Fruit fly (Drosophila melanogaster) whole organism, wandering third instar larva: ENCODE results near the gene spz3.

Experiments
- GATAd ChIP-seq: sonication (Bioruptor generic); optimal IDR thresholded peaks from 2 replicates; lab custom pipeline; 2016; ENCODE audit warnings: missing biosample characterization, missing genetic modification characterization
- Hnf4 ChIP-seq: fragments of 200-800 bp; sonication (Bioruptor generic); optimal IDR thresholded peaks from 2 replicates; lab custom pipeline; 2016; ENCODE audit warnings: missing biosample characterization, mild to moderate bottlenecking, missing genetic modification characterization
- Hr78 ChIP-seq: fragments of >200 bp; optimal IDR thresholded peaks from 2 replicates; lab custom pipeline; 2017; ENCODE audit warnings: missing biosample characterization, missing genetic modification characterization
- OdsH ChIP-seq: fragments of 200-800 bp; sonication (Bioruptor generic); optimal IDR thresholded peaks from 2 replicates; lab custom pipeline; 2016; ENCODE audit warnings: missing biosample characterization, mild to moderate bottlenecking, missing genetic modification characterization
- brk ChIP-seq: fragments of 200-800 bp; sonication (Bioruptor generic); optimal IDR thresholded peaks from 2 replicates; lab custom pipeline; 2016; ENCODE audit warnings: missing biosample characterization, mild to moderate bottlenecking, missing genetic modification characterization
- dl ChIP-seq, 2 experiments: fragments of 175-275, 200-275 bp in 1 of 2; fragments of 200-275 bp in 1 of 2; sonication (Bioruptor generic); optimal IDR thresholded peaks; lab custom pipeline; 2018; ENCODE audit warnings: mild to moderate bottlenecking in 2 of 2, missing biosample characterization in 2 of 2, missing genetic modification characterization in 2 of 2, moderate library complexity in 2 of 2; ENCODE audit not compliant: partially characterized antibody in 2 of 2, insufficient read depth in 1 of 2
- dsf ChIP-seq: sonication (Bioruptor generic); optimal IDR thresholded peaks from 2 replicates; lab custom pipeline; 2016; ENCODE audit warnings: missing biosample characterization, missing genetic modification characterization, borderline replicate concordance
- foxo ChIP-seq, 2 experiments: fragments of 200-800 bp; sonication (Bioruptor generic); optimal IDR thresholded peaks; 2 replicates in 1 of 2; 3 replicates in 1 of 2; lab custom pipeline; 2016 to 2017; ENCODE audit warnings: missing biosample characterization in 2 of 2, missing genetic modification characterization in 2 of 2
- fru ChIP-seq: fragments of 200-800 bp; sonication (Bioruptor generic); optimal IDR thresholded peaks from 3 replicates; lab custom pipeline; 2016; ENCODE audit warnings: missing biosample characterization, mild to moderate bottlenecking, missing genetic modification characterization
- h ChIP-seq: fragments of 200-800 bp; sonication (Bioruptor generic); optimal IDR thresholded peaks from 3 replicates; lab custom pipeline; 2016; ENCODE audit warnings: missing biosample characterization, mild to moderate bottlenecking, missing genetic modification characterization
- lola ChIP-seq: fragments of >200 bp; optimal IDR thresholded peaks from 2 replicates; lab custom pipeline; 2017; ENCODE audit warnings: missing biosample characterization, missing genetic modification characterization
- pan ChIP-seq: fragments of >200 bp; optimal IDR thresholded peaks from 2 replicates; lab custom pipeline; 2017
- psq ChIP-seq: fragments of 200-800 bp; sonication (Bioruptor generic); optimal IDR thresholded peaks from 3 replicates; lab custom pipeline; 2017; ENCODE audit warnings: missing biosample characterization, mild to moderate bottlenecking, missing genetic modification characterization, moderate library complexity
- sage ChIP-seq: fragments of 200-800 bp; sonication (Bioruptor generic); optimal IDR thresholded peaks from 2 replicates; lab custom pipeline; 2016; ENCODE audit warnings: missing biosample characterization, mild to moderate bottlenecking, missing genetic modification characterization

DNA sequence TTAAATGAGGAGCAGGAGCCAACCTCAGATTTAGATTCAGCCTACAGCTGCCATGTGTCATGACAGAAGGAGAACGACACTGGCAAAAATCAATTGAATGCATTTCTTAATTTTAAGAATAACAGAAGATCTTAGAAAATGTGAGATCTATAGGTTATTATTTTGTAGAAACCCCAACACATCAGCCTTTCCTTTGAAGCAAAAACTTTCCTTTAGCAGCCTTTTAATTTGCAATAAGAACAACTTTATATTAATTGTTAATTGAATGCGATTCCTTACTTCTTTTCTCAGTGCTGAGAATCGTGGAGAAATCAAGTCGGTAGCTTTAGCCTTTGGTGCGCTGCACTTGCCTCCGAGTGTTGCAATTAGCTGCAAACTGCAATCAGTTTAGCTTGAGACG, 41.2 kb upstream of the spz3 start:
- TF ChIP-seq foxo (GFP tag; optimal IDR thresholded peaks at IDR 0.05; lab: Kevin White, UChicago) (no peak), dsf (GFP tag; lab: Kevin White, UChicago) (no peak), h (no peak), fru (GFP tag; lab: Kevin White, UChicago) (no peak), OdsH (GFP tag; lab: Kevin White, UChicago) (no peak), Hr78 (GFP tag; lab: Kevin White, UChicago) (no peak), psq (GFP tag; lab: Kevin White, UChicago) (no peak), GATAd (no peak), Hnf4 (no peak), brk (GFP tag; lab: Kevin White, UChicago) (no peak), dl (GFP tag; optimal IDR thresholded peaks at IDR 0.05; lab: Kevin White, UChicago; ENCODE audit: insufficient read depth in 1 of 2, partially characterized antibody in 2 of 2) (no peak), pan (lab: Kevin White, UChicago) (no peak), sage (GFP tag; lab: Kevin White, UChicago) (no peak), lola (GFP tag; lab: Kevin White, UChicago) (no peak)
